Fruit fly (Drosophila melanogaster) whole organism, embryonic: ENCODE results near the gene THG.
A peak's percentile ranks its signal among the peaks of the same experiment; 100 is the strongest.

Experiments used
- CG10366 ChIP-seq: fragments of 200-800 bp; sonication (Bioruptor generic); IDR thresholded peaks from 2 replicates; pipeline ENCODE4 v1.3.6; 2022; ENCODE audit warnings: missing biosample characterization, missing genetic modification characterization
- CG10431 ChIP-seq: fragments of 200-800 bp; sonication (Bioruptor generic); optimal IDR thresholded peaks from 3 replicates; lab custom pipeline; 2018; ENCODE audit warnings: missing biosample characterization, mild to moderate bottlenecking, missing genetic modification characterization
- CG10543 ChIP-seq: fragments of 200-800 bp; sonication (Bioruptor generic); optimal IDR thresholded peaks from 3 replicates; lab custom pipeline; 2017; ENCODE audit warnings: missing biosample characterization, mild to moderate bottlenecking, missing genetic modification characterization, moderate library complexity
- CG10979 ChIP-seq: fragments of 200-800 bp; sonication (Bioruptor generic); optimal IDR thresholded peaks from 2 replicates; lab custom pipeline; 2018; ENCODE audit warnings: missing biosample characterization, mild to moderate bottlenecking, missing genetic modification characterization, moderate library complexity
- CG11695 ChIP-seq: fragments of 200-800 bp; sonication (Bioruptor generic); IDR thresholded peaks from 3 replicates; pipeline ENCODE4 v1.3.6; 2022; ENCODE audit warnings: missing biosample characterization, missing genetic modification characterization
- CG12391 ChIP-seq: fragments of 200-800 bp; sonication (Bioruptor generic); optimal IDR thresholded peaks from 3 replicates; lab custom pipeline; 2018; ENCODE audit warnings: missing biosample characterization, mild to moderate bottlenecking, missing genetic modification characterization, moderate library complexity
- CG17328 ChIP-seq: fragments of 200-800 bp; sonication (Bioruptor generic); IDR thresholded peaks from 2 replicates; pipeline ENCODE4 v1.3.6; 2022; ENCODE audit warnings: missing biosample characterization, missing genetic modification characterization
- CG17802 ChIP-seq: fragments of 200-800 bp; sonication (Bioruptor generic); optimal IDR thresholded peaks from 2 replicates; lab custom pipeline; 2018; ENCODE audit warnings: missing biosample characterization, mild to moderate bottlenecking, missing genetic modification characterization, moderate library complexity
- CG17829 ChIP-seq: fragments of 200-800 bp; optimal IDR thresholded peaks from 2 replicates; lab custom pipeline; 2019; ENCODE audit warnings: missing biosample characterization, mild to moderate bottlenecking, missing genetic modification characterization, moderate library complexity
- CG1792 ChIP-seq: fragments of 200-800 bp; sonication (Bioruptor generic); optimal IDR thresholded peaks from 2 replicates; lab custom pipeline; 2016; ENCODE audit warnings: missing biosample characterization, missing genetic modification characterization
- CG18262 ChIP-seq: fragments of 200-800 bp; optimal IDR thresholded peaks from 3 replicates; lab custom pipeline; 2019; ENCODE audit warnings: missing biosample characterization, mild to moderate bottlenecking, missing genetic modification characterization, moderate library complexity
- CG18764 ChIP-seq: fragments of 200-800 bp; sonication (Bioruptor generic); optimal IDR thresholded peaks from 3 replicates; lab custom pipeline; 2016; ENCODE audit warnings: missing biosample characterization, missing genetic modification characterization
- CG2202 ChIP-seq: fragments of 200-800 bp; sonication (Bioruptor generic); optimal IDR thresholded peaks from 2 replicates; lab custom pipeline; 2018; ENCODE audit warnings: missing biosample characterization, mild to moderate bottlenecking, missing genetic modification characterization
- CG2678 ChIP-seq: fragments of 200-800 bp; sonication (Bioruptor generic); optimal IDR thresholded peaks from 3 replicates; lab custom pipeline; 2019; ENCODE audit warnings: missing biosample characterization, mild to moderate bottlenecking, missing genetic modification characterization, moderate library complexity
- CG33213 ChIP-seq: fragments of 200-800 bp; sonication (Bioruptor generic); optimal IDR thresholded peaks from 3 replicates; lab custom pipeline; 2016; ENCODE audit warnings: missing biosample characterization, missing genetic modification characterization
- CG34224 ChIP-seq: fragments of 200-800 bp; sonication (Bioruptor generic); IDR thresholded peaks from 3 replicates; pipeline ENCODE4 v1.3.6; 2022; ENCODE audit warnings: missing biosample characterization, missing genetic modification characterization; ENCODE audit not compliant: partially characterized antibody
- CG4282 ChIP-seq: fragments of 200-800 bp; sonication (Bioruptor generic); optimal IDR thresholded peaks from 2 replicates; lab custom pipeline; 2016; ENCODE audit warnings: missing biosample characterization, missing genetic modification characterization
- CG4404 ChIP-seq: fragments of 200-800 bp; sonication (Bioruptor generic); IDR thresholded peaks from 2 replicates; pipeline ENCODE4 v1.3.6; 2022; ENCODE audit warnings: missing biosample characterization, missing genetic modification characterization
- CG4424 ChIP-seq: fragments of 200-800 bp; sonication (Bioruptor generic); optimal IDR thresholded peaks from 3 replicates; lab custom pipeline; 2016; ENCODE audit warnings: missing biosample characterization, missing genetic modification characterization
- CG4617 ChIP-seq: fragments of 200-800 bp; sonication (Bioruptor generic); optimal IDR thresholded peaks from 3 replicates; lab custom pipeline; 2016; ENCODE audit warnings: missing biosample characterization, missing genetic modification characterization, borderline replicate concordance
- CG4820 ChIP-seq: fragments of 200-800 bp; sonication (Bioruptor generic); optimal IDR thresholded peaks from 3 replicates; lab custom pipeline; 2016; ENCODE audit warnings: missing biosample characterization, missing genetic modification characterization
- CG6175 ChIP-seq: fragments of 200-800 bp; sonication (Bioruptor generic); IDR thresholded peaks from 3 replicates; pipeline ENCODE4 v1.3.6; 2022; ENCODE audit warnings: missing biosample characterization, missing genetic modification characterization
- CG7556 ChIP-seq: fragments of 200-800 bp; sonication (Bioruptor generic); optimal IDR thresholded peaks from 2 replicates; lab custom pipeline; 2017; ENCODE audit warnings: missing biosample characterization, mild to moderate bottlenecking, missing genetic modification characterization
- CG7928 ChIP-seq: fragments of 200-800 bp; sonication (Bioruptor generic); optimal IDR thresholded peaks from 2 replicates; lab custom pipeline; 2017; ENCODE audit warnings: missing biosample characterization, mild to moderate bottlenecking, missing genetic modification characterization
- CG8359 ChIP-seq: fragments of 200-800 bp; sonication (Bioruptor generic); optimal IDR thresholded peaks from 2 replicates; lab custom pipeline; 2017; ENCODE audit warnings: missing biosample characterization, mild to moderate bottlenecking, missing genetic modification characterization, borderline replicate concordance
- CG8388 ChIP-seq: fragments of 200-800 bp; sonication (Bioruptor generic); optimal IDR thresholded peaks from 2 replicates; lab custom pipeline; 2019; ENCODE audit warnings: missing biosample characterization, mild to moderate bottlenecking, missing genetic modification characterization, moderate library complexity
- CG9437 ChIP-seq: fragments of 200-800 bp; sonication (Bioruptor generic); optimal IDR thresholded peaks from 2 replicates; lab custom pipeline; 2018; ENCODE audit warnings: missing biosample characterization, mild to moderate bottlenecking, missing genetic modification characterization
- CG9932 ChIP-seq: fragments of 200-800 bp; sonication (Bioruptor generic); IDR thresholded peaks from 2 replicates; pipeline ENCODE4 v1.3.6; 2022; ENCODE audit warnings: missing biosample characterization, missing genetic modification characterization
- Chrac-16 ChIP-seq: fragments of 200-800 bp; sonication (Bioruptor generic); optimal IDR thresholded peaks from 3 replicates; lab custom pipeline; 2016; ENCODE audit warnings: missing biosample characterization, missing genetic modification characterization
- Drgx ChIP-seq: fragments of 200-800 bp; sonication (Bioruptor generic); IDR thresholded peaks from 2 replicates; pipeline ENCODE4 v1.3.6; 2022; ENCODE audit warnings: missing biosample characterization, missing genetic modification characterization
- Hr3 ChIP-seq: fragments of 200-800 bp; sonication (Bioruptor generic); optimal IDR thresholded peaks from 3 replicates; lab custom pipeline; 2016; ENCODE audit warnings: missing biosample characterization, missing genetic modification characterization
- Hsf ChIP-seq: fragments of 200-800 bp; sonication (Bioruptor generic); optimal IDR thresholded peaks from 3 replicates; lab custom pipeline; 2016; ENCODE audit warnings: missing biosample characterization, missing genetic modification characterization
- Jarid2 ChIP-seq: fragments of 200-800 bp; sonication (Bioruptor generic); optimal IDR thresholded peaks from 3 replicates; lab custom pipeline; 2017; ENCODE audit warnings: mild to moderate bottlenecking, missing biosample characterization, missing genetic modification reagents, missing genetic modification characterization
- NFAT ChIP-seq: fragments of 200-800 bp; sonication (Bioruptor generic); IDR thresholded peaks from 2 replicates; pipeline ENCODE4 v1.3.6; 2022; ENCODE audit warnings: missing biosample characterization, missing genetic modification characterization
- Nf-YA ChIP-seq: fragments of 200-800 bp; sonication (Bioruptor generic); IDR thresholded peaks from 2 replicates; pipeline ENCODE4 v1.3.6; 2022; ENCODE audit warnings: missing biosample characterization, missing genetic modification characterization
- Oaz ChIP-seq: fragments of 200-800 bp; sonication (Bioruptor generic); IDR thresholded peaks from 2 replicates; pipeline ENCODE4 v1.3.6; 2022; ENCODE audit warnings: missing biosample characterization, missing genetic modification characterization
- Poxn ChIP-seq: fragments of 200-800 bp; sonication (Bioruptor generic); IDR thresholded peaks from 2 replicates; pipeline ENCODE4 v1.3.6; 2022; ENCODE audit warnings: missing biosample characterization, missing genetic modification characterization
- Scr ChIP-seq: fragments of 200-800 bp; sonication (Bioruptor generic); IDR thresholded peaks from 2 replicates; pipeline ENCODE4 v1.3.6; 2022; ENCODE audit warnings: missing biosample characterization, missing genetic modification characterization; ENCODE audit not compliant: partially characterized antibody
- Sry-δ ChIP-seq: fragments of 200-800 bp; sonication (Bioruptor generic); optimal IDR thresholded peaks from 2 replicates; lab custom pipeline; 2016; ENCODE audit warnings: missing biosample characterization, missing genetic modification characterization
- ac ChIP-seq: fragments of 200-800 bp; sonication (Bioruptor generic); optimal IDR thresholded peaks from 3 replicates; lab custom pipeline; 2017; ENCODE audit warnings: missing biosample characterization, mild to moderate bottlenecking, missing genetic modification characterization
- btn ChIP-seq: fragments of 200-800 bp; sonication (Bioruptor generic); optimal IDR thresholded peaks from 2 replicates; lab custom pipeline; 2016; ENCODE audit warnings: missing biosample characterization, missing genetic modification characterization
- gsb ChIP-seq: fragments of 200-800 bp; sonication (Bioruptor generic); IDR thresholded peaks from 2 replicates; pipeline ENCODE4 v1.3.6; 2022; ENCODE audit warnings: missing biosample characterization, missing genetic modification characterization
- lola ChIP-seq, 3 experiments: fragments of >200 bp in 2 of 3; fragments of 200-800 bp in 1 of 3; sonication (Bioruptor generic) in 1 of 3; optimal IDR thresholded peaks; 2 replicates each; lab custom pipeline; 2017 to 2019; ENCODE audit warnings: missing biosample characterization in 3 of 3, missing genetic modification characterization in 3 of 3, mild to moderate bottlenecking in 1 of 3, moderate library complexity in 1 of 3
- psq ChIP-seq: fragments of 200-800 bp; sonication (Bioruptor generic); optimal IDR thresholded peaks from 2 replicates; lab custom pipeline; 2017; ENCODE audit warnings: missing biosample characterization, missing genetic modification characterization
- sc ChIP-seq, 3 experiments: fragments of >200 bp in 2 of 3; fragments of 200-800 bp in 1 of 3; sonication (Bioruptor generic) in 1 of 3; optimal IDR thresholded peaks; 2 replicates in 2 of 3; 3 replicates in 1 of 3; lab custom pipeline; 2017; ENCODE audit warnings: mild to moderate bottlenecking in 1 of 3, missing biosample characterization in 1 of 3, missing genetic modification characterization in 1 of 3, missing genetic modification reagents in 1 of 3
- stwl ChIP-seq: fragments of 200-800 bp; sonication (Bioruptor generic); optimal IDR thresholded peaks from 3 replicates; lab custom pipeline; 2018; ENCODE audit warnings: missing biosample characterization, mild to moderate bottlenecking, missing genetic modification characterization, moderate library complexity
- zen ChIP-seq: fragments of 200-800 bp; sonication (Bioruptor generic); optimal IDR thresholded peaks from 3 replicates; lab custom pipeline; 2018; ENCODE audit warnings: missing biosample characterization, mild to moderate bottlenecking, missing genetic modification characterization, moderate library complexity

Gene THG

DNA sequence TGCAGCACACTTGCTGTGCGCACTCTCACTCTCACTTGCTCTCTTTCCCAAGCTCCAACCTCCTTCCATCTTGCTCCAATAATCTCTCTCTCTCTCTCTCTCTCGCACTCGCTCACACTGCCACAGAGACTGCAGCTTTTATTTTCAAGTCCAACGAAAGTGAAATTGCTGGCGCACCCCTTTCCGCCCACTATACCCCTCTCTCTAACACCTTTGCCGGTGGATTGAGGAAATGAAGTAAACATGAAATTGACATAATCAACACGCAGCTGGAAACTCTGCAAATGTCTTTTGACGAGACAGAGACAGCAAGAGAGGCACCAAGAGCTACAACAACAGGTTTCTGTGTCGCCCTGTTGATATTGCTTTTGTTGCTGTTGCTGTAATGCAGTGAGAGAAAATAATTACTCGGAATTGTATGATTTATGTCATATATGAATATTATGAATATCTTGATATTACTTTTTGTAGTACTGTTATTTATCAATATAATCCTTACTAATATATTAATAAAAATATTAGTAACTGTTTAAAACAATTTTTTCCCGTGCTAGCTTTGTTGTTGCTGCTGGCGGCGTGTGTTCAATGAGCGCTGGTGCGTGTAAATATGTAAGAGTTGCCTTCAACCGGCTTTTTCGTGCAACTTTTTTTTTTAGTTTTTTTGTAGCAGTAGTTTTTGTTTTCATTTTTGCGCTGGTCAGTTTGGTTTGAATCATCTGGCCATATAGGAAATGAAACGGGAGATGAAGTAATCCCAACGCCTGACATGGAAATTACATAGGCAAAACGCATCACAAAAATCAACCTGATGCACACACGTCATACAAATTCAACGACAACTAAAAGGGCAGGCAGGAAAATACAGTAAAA lies 13.7 kb downstream of the THG start (continued):
- TF ChIP-seq lola (GFP tag; optimal IDR thresholded peaks at IDR 0.05; lab: Kevin White, UChicago) (peak in 1 of 3 experiments; percentile 89), CG34224 (GFP tag; lab: Robert Waterston, UW) (no peak), CG17802 (tag; lab: Kevin White, UChicago) (peak; percentile 70), CG4424 (GFP tag; lab: Kevin White, UChicago) (peak; percentile 90), CG8359 (peak; percentile 73), stwl (tag; lab: Kevin White, UChicago) (peak; percentile 58), CG17328 (GFP tag; lab: Robert Waterston, UW) (peak; percentile 95), CG7928 (GFP tag; lab: Kevin White, UChicago) (peak; percentile 45), Poxn (peak; percentile 16; the same call in 1 of the 2 replicates), CG9932 (peak; percentile 75), CG4282 (GFP tag; lab: Kevin White, UChicago) (no peak), gsb (GFP tag; lab: Robert Waterston, UW) (peak; percentile 72), btn (GFP tag; lab: Kevin White, UChicago) (peak; percentile 16), CG18764 (GFP tag; lab: Kevin White, UChicago) (peak; percentile 84), CG2202 (tag; lab: Kevin White, UChicago) (peak; percentile 62), Scr (GFP tag; lab: Robert Waterston, UW) (no peak), CG6175 (peak; percentile 78), CG4404 (GFP tag; lab: Robert Waterston, UW) (peak; percentile 72), Nf-YA (GFP tag; lab: Robert Waterston, UW) (peak; percentile 88), CG33213 (GFP tag; lab: Kevin White, UChicago) (peak; percentile 36), Hsf (peak; percentile 53), CG10543 (peak; percentile 27), CG10431 (GFP tag; lab: Kevin White, UChicago) (peak; percentile 91), psq (GFP tag; lab: Kevin White, UChicago) (peak; percentile 80), CG4820 (GFP tag; lab: Kevin White, UChicago) (peak; percentile 90)

DNA sequence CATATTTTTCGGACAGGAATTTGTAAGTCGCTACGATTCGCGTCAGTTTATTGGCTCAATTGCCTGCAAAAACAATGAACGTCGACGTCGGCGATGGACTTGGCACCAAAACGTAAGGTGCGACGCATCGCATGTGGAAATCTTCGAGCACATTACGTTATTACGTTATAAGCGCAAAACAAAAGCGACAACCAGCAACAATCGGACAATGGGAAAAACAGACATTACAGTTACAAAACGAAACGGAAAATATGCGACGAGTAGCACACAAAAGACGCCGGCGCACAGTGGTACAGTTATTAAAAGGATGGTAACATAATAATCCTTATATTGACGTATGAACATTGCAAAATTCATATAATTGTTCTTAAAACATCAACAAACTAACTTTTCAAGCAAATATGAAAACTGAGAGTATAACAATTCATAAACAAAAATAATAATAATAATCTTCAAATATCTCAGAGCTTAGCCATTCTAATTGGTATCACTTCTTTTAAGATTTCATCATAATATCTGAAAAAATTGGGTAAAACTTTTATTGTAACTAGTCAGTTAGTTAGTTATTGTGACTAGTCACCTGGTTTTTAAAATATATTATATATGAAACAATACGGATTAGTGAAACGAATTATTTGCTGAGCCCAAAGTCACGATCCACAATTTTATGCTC lies 14.6 kb downstream of the THG start:
- TF ChIP-seq NFAT (GFP tag; lab: Robert Waterston, UW): no peak
- TF ChIP-seq Chrac-16 (GFP tag; lab: Kevin White, UChicago): no peak
- peak; percentile 36 for TF ChIP-seq CG12391 (tag; lab: Kevin White, UChicago)
- no peak for TF ChIP-seq CG4617 (GFP tag; lab: Kevin White, UChicago)
- TF ChIP-seq CG10366 (GFP tag; lab: Robert Waterston, UW): no peak
- TF ChIP-seq Hr3 (GFP tag; lab: Kevin White, UChicago): peak; percentile 45
- no peak for TF ChIP-seq ac (GFP tag; lab: Kevin White, UChicago)
- no peak for TF ChIP-seq Jarid2 (GFP tag; lab: Kevin White, UChicago)
- TF ChIP-seq Oaz (GFP tag; lab: Robert Waterston, UW): no peak
- TF ChIP-seq CG9437: peak; percentile 94
- peak; percentile 8 for TF ChIP-seq CG8388 (GFP tag; lab: Kevin White, UChicago)
- peak in 1 of 3 experiments; percentile 8 for TF ChIP-seq lola (GFP tag; optimal IDR thresholded peaks at IDR 0.05; lab: Kevin White, UChicago)
- no peak for TF ChIP-seq zen
- TF ChIP-seq Sry-δ (GFP tag; lab: Kevin White, UChicago): no peak
- no peak for TF ChIP-seq CG1792
- TF ChIP-seq sc (optimal IDR thresholded peaks at IDR 0.05; lab: Kevin White, UChicago): no peak
- no peak for TF ChIP-seq sc (GFP tag; optimal IDR thresholded peaks at IDR 0.05; lab: Kevin White, UChicago)
- TF ChIP-seq CG18262 (tag; lab: Kevin White, UChicago): peak; percentile 17
- TF ChIP-seq CG11695: 0 out of 3 replicates have a peak, but pooled peaks have one; percentile 15
- no peak for TF ChIP-seq CG17829 (tag; lab: Kevin White, UChicago)
- peak; percentile 1 for TF ChIP-seq CG10979
- TF ChIP-seq Drgx (GFP tag; lab: Robert Waterston, UW): peak; percentile 38; the same call in 1 of the 2 replicates
- TF ChIP-seq CG2678 (tag; lab: Kevin White, UChicago): peak; percentile 15
- peak; percentile 46 for TF ChIP-seq CG7556
